Worm (Caenorhabditis elegans): Measurements from ENCODE around the gene srt-6.

Gene srt-6

DNA sequence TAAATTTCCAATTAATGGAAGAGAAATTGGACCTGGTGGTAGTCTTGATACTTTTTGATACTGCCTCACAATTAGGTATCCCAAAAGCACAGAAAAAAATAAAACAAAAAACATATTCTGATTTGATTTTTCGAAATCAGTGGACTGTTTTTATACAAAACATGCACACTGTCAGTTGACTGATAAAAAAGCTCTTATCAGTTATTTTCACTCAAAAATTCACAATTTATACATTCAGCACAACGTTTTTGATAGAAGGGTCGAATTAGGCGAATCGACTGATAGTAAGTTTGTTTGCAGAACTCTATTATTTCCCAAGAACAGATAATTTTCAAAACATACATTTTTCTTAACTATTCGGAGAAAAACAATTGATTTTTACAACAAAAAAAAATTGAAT lies 44.6 kb downstream of the srt-6 start, which contains the start of gene cyp-35A2:
Gene cyp-35A2, minus strand, starts transcription at position 124 of the 400 bp plus-strand sequence.
- TF ChIP-seq sea-2 (GFP tag; IDR thresholded peaks at IDR 0.05), result no peak
- peak; percentile 59 for TF ChIP-seq nhr-80 (tag; optimal IDR thresholded peaks at IDR 0.05)

DNA sequence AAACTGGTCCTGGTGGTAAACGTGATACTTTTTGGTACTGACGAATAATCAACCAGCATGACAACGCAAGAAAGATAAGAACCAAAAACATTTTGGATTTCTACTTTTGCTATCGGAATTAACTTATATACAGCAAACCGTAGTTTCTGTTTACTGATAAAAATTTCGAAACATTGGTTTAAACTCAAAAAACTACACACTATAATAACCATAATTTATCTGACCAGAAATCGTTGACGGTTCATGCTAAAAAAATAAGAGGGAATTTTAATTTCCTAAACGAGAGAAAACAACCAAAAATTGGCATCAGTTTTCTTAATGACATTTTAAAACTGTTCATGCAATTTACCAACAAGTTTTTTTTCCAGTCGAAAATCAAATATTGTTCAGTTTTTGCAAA lies 46.9 kb downstream of the srt-6 start, which contains the start of gene cyp-35A1:
Gene cyp-35A1, minus strand, starts transcription at position 101 of the 400 bp plus-strand sequence.
- TF ChIP-seq nfya-2 (GFP tag; IDR thresholded peaks at IDR 0.05), result no peak
- TF ChIP-seq tbp1 (GFP tag; optimal IDR thresholded peaks at IDR 0.05), result no peak
- no peak for TF ChIP-seq ccch-3 (GFP tag; optimal IDR thresholded peaks at IDR 0.05)
- TF ChIP-seq ztf-18 (tag; optimal IDR thresholded peaks at IDR 0.05), result no peak
- no peak for TF ChIP-seq attf-6 (GFP tag; IDR thresholded peaks at IDR 0.05)
- no peak for TF ChIP-seq mxl-1 (tag; optimal IDR thresholded peaks at IDR 0.05)
- TF ChIP-seq nhr-80 (tag; optimal IDR thresholded peaks at IDR 0.05), result no peak
- TF ChIP-seq F23B12.7 (tag; optimal IDR thresholded peaks at IDR 0.05; ENCODE audit: insufficient read depth), result no peak

Measured in whole organism, young adult.